Worm (Caenorhabditis elegans): ENCODE data around the gene nlp-30.

- TF ChIP-seq sptf-1 (tag; optimal IDR thresholded peaks at IDR 0.05) (no peak), pqm-1 (tag; optimal IDR thresholded peaks at IDR 0.05) (no peak), alr-1 (tag; optimal IDR thresholded peaks at IDR 0.05; ENCODE audit: borderline replicate concordance) (no peak)
Measured at ce11 chrV:3969664-3970063, 12.1 kb upstream of the nlp-30 start.
